Worm (Caenorhabditis elegans): ENCODE measurements around the gene F09B12.3.

- TF ChIP-seq ceh-18 (tag; optimal IDR thresholded peaks at IDR 0.05) (no peak), nfya-1 (tag; optimal IDR thresholded peaks at IDR 0.05) (no peak), ama-1 (optimal IDR thresholded peaks at IDR 0.05) (no peak), elt-4 (tag; optimal IDR thresholded peaks at IDR 0.05) (no peak), madf-2 (tag; optimal IDR thresholded peaks at IDR 0.05) (no peak), F13H6.1 (tag; optimal IDR thresholded peaks at IDR 0.05) (no peak), pha-4 (tag; optimal IDR thresholded peaks at IDR 0.05) (no peak), fkh-10 (GFP tag; optimal IDR thresholded peaks at IDR 0.05) (no peak), ceh-31 (tag; optimal IDR thresholded peaks at IDR 0.05) (no peak), odd-2 (tag; optimal IDR thresholded peaks at IDR 0.05) (no peak), mec-3 (tag; optimal IDR thresholded peaks at IDR 0.05; ENCODE audit: borderline replicate concordance) (no peak), pqm-1 (tag; optimal IDR thresholded peaks at IDR 0.05) (no peak)
Observed at ce11 chrX:15104963-15105493, 7.3 kb upstream of the F09B12.3 start.

Data from whole organism, late embryonic.